Worm (Caenorhabditis elegans): ENCODE data around the gene ceh-43.

Gene ceh-43

ce11 chrIII:4481787-4482186 lies 32.0 kb upstream of the ceh-43 start:
- TF ChIP-seq lin-11 (tag; optimal IDR thresholded peaks at IDR 0.05) (no peak), sma-3 (GFP tag; optimal IDR thresholded peaks at IDR 0.05) (no peak), lin-39 (tag; optimal IDR thresholded peaks at IDR 0.05) (no peak), fos-1 (tag; optimal IDR thresholded peaks at IDR 0.05) (no peak), nhr-12 (tag; optimal IDR thresholded peaks at IDR 0.05) (no peak), ztf-11 (tag; optimal IDR thresholded peaks at IDR 0.05) (no peak), sma-9 (GFP tag; optimal IDR thresholded peaks at IDR 0.05) (no peak), sma-9 (tag; optimal IDR thresholded peaks at IDR 0.05) (no peak), ceh-82 (tag; optimal IDR thresholded peaks at IDR 0.05) (no peak), nhr-10 (tag; optimal IDR thresholded peaks at IDR 0.05) (no peak), Y55F3AM.14 (GFP tag; optimal IDR thresholded peaks at IDR 0.05) (no peak), ZK546.5 (tag; optimal IDR thresholded peaks at IDR 0.05) (no peak), elt-1 (tag; optimal IDR thresholded peaks at IDR 0.05) (no peak), skn-1 (tag; optimal IDR thresholded peaks at IDR 0.05) (no peak)

ce11 chrIII:4477472-4477871 lies 27.7 kb upstream of the ceh-43 start, which contains the start of gene ins-17:
ins-17 (minus strand) TSS chrIII:4477572.
- TF ChIP-seq unc-62 (GFP tag; optimal IDR thresholded peaks at IDR 0.05) (no peak), alr-1 (tag; optimal IDR thresholded peaks at IDR 0.05) (no peak), nhr-237 (tag; optimal IDR thresholded peaks at IDR 0.05) (no peak), ceh-82 (tag; optimal IDR thresholded peaks at IDR 0.05) (no peak), nhr-23 (tag; optimal IDR thresholded peaks at IDR 0.05) (no peak), zag-1 (tag; optimal IDR thresholded peaks at IDR 0.05) (no peak), snpc-4 (tag; optimal IDR thresholded peaks at IDR 0.05) (no peak), Y55F3AM.14 (GFP tag; optimal IDR thresholded peaks at IDR 0.05) (no peak), nhr-11 (tag; optimal IDR thresholded peaks at IDR 0.05) (no peak), ztf-4 (tag; optimal IDR thresholded peaks at IDR 0.05) (no peak), nhr-12 (tag; optimal IDR thresholded peaks at IDR 0.05) (no peak)

- TF ChIP-seq peb-1 (tag; optimal IDR thresholded peaks at IDR 0.05): no peak
- no peak for TF ChIP-seq nhr-12 (tag; optimal IDR thresholded peaks at IDR 0.05)
- no peak for TF ChIP-seq nhr-237 (tag; optimal IDR thresholded peaks at IDR 0.05)
- no peak for TF ChIP-seq ztf-4 (tag; optimal IDR thresholded peaks at IDR 0.05)
- no peak for TF ChIP-seq skn-1 (tag; optimal IDR thresholded peaks at IDR 0.05)
- TF ChIP-seq unc-62 (GFP tag; optimal IDR thresholded peaks at IDR 0.05): no peak
- TF ChIP-seq R02D3.7 (tag; optimal IDR thresholded peaks at IDR 0.05): no peak
- no peak for TF ChIP-seq ztf-1 (GFP tag; conservative IDR thresholded peaks at IDR 0.05)
- TF ChIP-seq blmp-1 (tag; optimal IDR thresholded peaks at IDR 0.05; ENCODE audit: insufficient read depth): no peak
- no peak for TF ChIP-seq nhr-11 (tag; optimal IDR thresholded peaks at IDR 0.05)
These were observed 27.1 kb upstream of the ceh-43 start for ce11 chrIII:4476806-4477205.

- no peak for TF ChIP-seq ztf-11 (tag; optimal IDR thresholded peaks at IDR 0.05)
- TF ChIP-seq unc-55 (GFP tag; optimal IDR thresholded peaks at IDR 0.05): no peak
These were observed 26.6 kb upstream of the ceh-43 start for ce11 chrIII:4476313-4476712.

- TF ChIP-seq gmeb-1 (tag; optimal IDR thresholded peaks at IDR 0.05): peak; percentile 96
- TF ChIP-seq ceh-82 (tag; optimal IDR thresholded peaks at IDR 0.05): peak; percentile 94
- TF ChIP-seq egl-27 (tag; optimal IDR thresholded peaks at IDR 0.05): peak; percentile 97
- peak; percentile 63 for TF ChIP-seq dmd-4 (tag; optimal IDR thresholded peaks at IDR 0.05)
- no peak for TF ChIP-seq peb-1 (tag; optimal IDR thresholded peaks at IDR 0.05)
- peak; percentile 90 for TF ChIP-seq nhr-10 (tag; optimal IDR thresholded peaks at IDR 0.05)
- peak; percentile 84 for TF ChIP-seq ZK546.5 (tag; optimal IDR thresholded peaks at IDR 0.05)
- no peak for TF ChIP-seq ztf-1 (GFP tag; conservative IDR thresholded peaks at IDR 0.05)
- peak; percentile 99 for TF ChIP-seq crh-2 (tag; optimal IDR thresholded peaks at IDR 0.05)
- TF ChIP-seq elt-3 (tag; optimal IDR thresholded peaks at IDR 0.05): no peak
- peak; percentile 100 for TF ChIP-seq lsy-2 (tag; optimal IDR thresholded peaks at IDR 0.05)
- peak; percentile 99 for TF ChIP-seq unc-55 (GFP tag; optimal IDR thresholded peaks at IDR 0.05)
- peak; percentile 92 for TF ChIP-seq snpc-4 (tag; optimal IDR thresholded peaks at IDR 0.05)
- TF ChIP-seq sma-9 (GFP tag; optimal IDR thresholded peaks at IDR 0.05): peak; percentile 99
- no peak for TF ChIP-seq sma-9 (tag; optimal IDR thresholded peaks at IDR 0.05)
- peak; percentile 100 for TF ChIP-seq C34F6.9 (tag; optimal IDR thresholded peaks at IDR 0.05)
- peak; percentile 99 for TF ChIP-seq nhr-129 (tag; optimal IDR thresholded peaks at IDR 0.05)
- TF ChIP-seq aly-2 (tag; optimal IDR thresholded peaks at IDR 0.05): peak; percentile 89
- no peak for TF ChIP-seq alr-1 (tag; optimal IDR thresholded peaks at IDR 0.05)
- TF ChIP-seq ceh-16 (tag; optimal IDR thresholded peaks at IDR 0.05): peak; percentile 95
- peak; percentile 89 for TF ChIP-seq nhr-237 (tag; optimal IDR thresholded peaks at IDR 0.05)
- TF ChIP-seq mdl-1 (tag; optimal IDR thresholded peaks at IDR 0.05): peak; percentile 93 to 95
- peak; percentile 92 for TF ChIP-seq nhr-77 (tag; optimal IDR thresholded peaks at IDR 0.05)
- peak; percentile 99 for TF ChIP-seq sma-3 (GFP tag; optimal IDR thresholded peaks at IDR 0.05)
- TF ChIP-seq lin-11 (tag; optimal IDR thresholded peaks at IDR 0.05): peak; percentile 98
- TF ChIP-seq mab-5 (tag; optimal IDR thresholded peaks at IDR 0.05): peak; percentile 97
- TF ChIP-seq sem-4 (tag; optimal IDR thresholded peaks at IDR 0.05): peak; percentile 100
- no peak for TF ChIP-seq unc-39 (tag; optimal IDR thresholded peaks at IDR 0.05)
- TF ChIP-seq lin-39 (tag; optimal IDR thresholded peaks at IDR 0.05): peak; percentile 80
- peak; percentile 53 for TF ChIP-seq mbf-1 (tag; optimal IDR thresholded peaks at IDR 0.05)
- TF ChIP-seq nhr-21 (tag; optimal IDR thresholded peaks at IDR 0.05): peak; percentile 99
These were observed 25.8 kb upstream of the ceh-43 start, which contains the start of gene rps-1 for ce11 chrIII:4475428-4475968. rps-1 (plus strand) TSS chrIII:4475918.

Data from whole organism, L2 larva.